Fruit fly (Drosophila melanogaster) Kc167 (cell line): ENCODE results near the gene Dad1.

Source experiments
- Myc ChIP-seq: fragments of >200 bp; optimal IDR thresholded peaks from 2 replicates; lab custom pipeline; 2017; ENCODE audit warnings: missing external identifiers
- Sin3A ChIP-seq: fragments of >200 bp; optimal IDR thresholded peaks from 2 replicates; lab custom pipeline; 2018; ENCODE audit warnings: missing external identifiers
- insv ChIP-seq: fragments of >200 bp; optimal IDR thresholded peaks from 3 replicates; lab custom pipeline; 2018; ENCODE audit warnings: missing external identifiers

DNA sequence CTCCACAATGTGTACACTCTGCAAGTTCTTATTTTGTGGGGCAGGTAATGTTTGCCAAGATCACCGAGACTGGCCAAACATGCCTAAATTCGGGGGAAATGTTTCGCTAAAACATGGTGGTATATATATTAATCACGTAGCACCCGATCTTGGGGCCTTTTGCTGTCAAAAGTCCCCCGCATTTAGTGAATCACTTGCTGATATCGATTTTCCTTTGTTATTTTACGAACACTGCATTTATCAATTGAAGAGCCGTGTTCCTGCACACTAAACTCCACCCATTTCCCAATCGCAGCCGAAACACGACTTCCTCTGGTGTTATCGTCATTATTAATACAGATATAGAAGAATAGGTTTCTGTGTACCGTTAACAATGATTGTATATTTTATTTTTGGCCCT lies 37.8 kb upstream of the Dad1 start:
- TF ChIP-seq Sin3A (lab: Kevin White, UChicago), result no peak
- TF ChIP-seq insv (lab: Kevin White, UChicago), result no peak
- no peak for TF ChIP-seq Myc (lab: Kevin White, UChicago)
